Fruit fly (Drosophila melanogaster) whole organism, embryonic: ENCODE results near the gene CG3630.

Source experiments
- Atf3 ChIP-seq: fragments of 200-800 bp; sonication (Bioruptor generic); optimal IDR thresholded peaks from 3 replicates; lab custom pipeline; 2016; ENCODE audit warnings: missing biosample characterization, missing genetic modification characterization
- Bgb ChIP-seq: fragments of 200-800 bp; sonication (Bioruptor generic); IDR thresholded peaks from 2 replicates; pipeline ENCODE4 v1.3.6; 2022; ENCODE audit warnings: missing biosample characterization, missing genetic modification characterization; ENCODE audit not compliant: partially characterized antibody
- BtbVII ChIP-seq: fragments of 200-800 bp; sonication (Bioruptor generic); optimal IDR thresholded peaks from 3 replicates; lab custom pipeline; 2017; ENCODE audit warnings: missing biosample characterization, mild to moderate bottlenecking, missing genetic modification characterization
- CG1024 ChIP-seq: fragments of 200-800 bp; sonication (Bioruptor generic); IDR thresholded peaks from 2 replicates; pipeline ENCODE4 v1.3.6; 2022; ENCODE audit warnings: missing biosample characterization, missing genetic modification characterization
- CG11560 ChIP-seq: fragments of 200-800 bp; sonication (Bioruptor generic); IDR thresholded peaks from 3 replicates; pipeline ENCODE4 v1.3.6; 2022; ENCODE audit warnings: missing biosample characterization, missing genetic modification characterization
- CG12155 ChIP-seq: fragments of 200-800 bp; sonication (Bioruptor generic); optimal IDR thresholded peaks from 3 replicates; lab custom pipeline; 2016; ENCODE audit warnings: missing biosample characterization, missing genetic modification characterization
- CG12299 ChIP-seq: fragments of 200-800 bp; sonication (Bioruptor generic); optimal IDR thresholded peaks from 2 replicates; lab custom pipeline; 2018; ENCODE audit warnings: missing biosample characterization, mild to moderate bottlenecking, missing genetic modification characterization
- CG15011 ChIP-seq: fragments of 200-800 bp; sonication (Bioruptor generic); optimal IDR thresholded peaks from 3 replicates; lab custom pipeline; 2018; ENCODE audit warnings: missing biosample characterization, mild to moderate bottlenecking, missing genetic modification characterization
- CG16779 ChIP-seq: fragments of 200-800 bp; sonication (Bioruptor generic); IDR thresholded peaks from 2 replicates; pipeline ENCODE4 v1.3.6; 2022; ENCODE audit warnings: missing biosample characterization, missing genetic modification characterization
- CG16815 ChIP-seq: fragments of 200-800 bp; sonication (Bioruptor generic); optimal IDR thresholded peaks from 3 replicates; lab custom pipeline; 2017; ENCODE audit warnings: missing biosample characterization, mild to moderate bottlenecking, missing genetic modification characterization
- CG17359 ChIP-seq: fragments of 200-800 bp; sonication (Bioruptor generic); optimal IDR thresholded peaks from 3 replicates; lab custom pipeline; 2018; ENCODE audit warnings: missing biosample characterization, mild to moderate bottlenecking, missing genetic modification characterization, moderate library complexity
- CG1792 ChIP-seq: fragments of 200-800 bp; sonication (Bioruptor generic); optimal IDR thresholded peaks from 2 replicates; lab custom pipeline; 2016; ENCODE audit warnings: missing biosample characterization, missing genetic modification characterization
- CG2120 ChIP-seq: fragments of 200-800 bp; sonication (Bioruptor generic); optimal IDR thresholded peaks from 3 replicates; lab custom pipeline; 2016; ENCODE audit warnings: missing biosample characterization, missing genetic modification characterization
- CG31224 ChIP-seq: fragments of 200-800 bp; sonication (Bioruptor generic); IDR thresholded peaks from 2 replicates; pipeline ENCODE4 v1.3.6; 2022; ENCODE audit warnings: missing biosample characterization, missing genetic modification characterization
- CG33213 ChIP-seq: fragments of 200-800 bp; sonication (Bioruptor generic); optimal IDR thresholded peaks from 3 replicates; lab custom pipeline; 2016; ENCODE audit warnings: missing biosample characterization, missing genetic modification characterization
- CG4707 ChIP-seq: fragments of 200-800 bp; sonication (Bioruptor generic); optimal IDR thresholded peaks from 2 replicates; lab custom pipeline; 2018; ENCODE audit warnings: missing biosample characterization, mild to moderate bottlenecking, missing genetic modification characterization, moderate library complexity
- CG6791 ChIP-seq: fragments of 200-800 bp; sonication (Bioruptor generic); IDR thresholded peaks from 3 replicates; pipeline ENCODE4 v1.3.6; 2022; ENCODE audit warnings: missing biosample characterization, missing genetic modification characterization; ENCODE audit not compliant: partially characterized antibody
- CG7963 ChIP-seq: fragments of 200-800 bp; sonication (Bioruptor generic); IDR thresholded peaks from 3 replicates; pipeline ENCODE4 v1.3.6; 2022; ENCODE audit warnings: missing biosample characterization, missing genetic modification characterization; ENCODE audit not compliant: partially characterized antibody
- CG8478 ChIP-seq: fragments of >200 bp; optimal IDR thresholded peaks from 2 replicates; lab custom pipeline; 2018
- CG9437 ChIP-seq: fragments of 200-800 bp; sonication (Bioruptor generic); optimal IDR thresholded peaks from 2 replicates; lab custom pipeline; 2018; ENCODE audit warnings: missing biosample characterization, mild to moderate bottlenecking, missing genetic modification characterization
- CG9609 ChIP-seq: fragments of 200-800 bp; sonication (Bioruptor generic); optimal IDR thresholded peaks from 3 replicates; lab custom pipeline; 2016; ENCODE audit warnings: missing biosample characterization, missing genetic modification characterization
- CkIIα-i1 ChIP-seq: fragments of 200-800 bp; sonication (Bioruptor generic); IDR thresholded peaks from 2 replicates; pipeline ENCODE4 v1.3.6; 2022; ENCODE audit warnings: missing biosample characterization, missing genetic modification characterization
- Dfd ChIP-seq, 2 experiments: fragments of >200 bp; optimal IDR thresholded peaks; 2 replicates each; lab custom pipeline; 2017; ENCODE audit warnings: missing biosample characterization in 2 of 2, missing genetic modification characterization in 2 of 2
- Doc2 ChIP-seq: fragments of 200-800 bp; sonication (Bioruptor generic); IDR thresholded peaks from 2 replicates; pipeline ENCODE4 v1.3.6; 2022; ENCODE audit warnings: missing biosample characterization, missing genetic modification characterization
- E2f1 ChIP-seq: fragments of 200-800 bp; sonication (Bioruptor generic); IDR thresholded peaks from 2 replicates; pipeline ENCODE4 v1.3.6; 2022; ENCODE audit warnings: missing biosample characterization, missing genetic modification characterization
- E2f2 ChIP-seq: fragments of 200-800 bp; sonication (Bioruptor generic); IDR thresholded peaks from 2 replicates; pipeline ENCODE4 v1.3.6; 2022; ENCODE audit warnings: missing biosample characterization, missing genetic modification characterization
- Ets65A ChIP-seq: fragments of 200-800 bp; sonication (Bioruptor generic); peaks from one replicate; lab custom pipeline; 2016; ENCODE audit warnings: missing biosample characterization, missing genetic modification characterization
- Hr3 ChIP-seq: fragments of 200-800 bp; sonication (Bioruptor generic); optimal IDR thresholded peaks from 3 replicates; lab custom pipeline; 2016; ENCODE audit warnings: missing biosample characterization, missing genetic modification characterization
- Med ChIP-seq: fragments of 200-800 bp; sonication (Bioruptor generic); peaks from one replicate; lab custom pipeline; 2016; ENCODE audit warnings: missing biosample characterization, missing genetic modification characterization, mild to moderate bottlenecking, inconsistent platforms, moderate library complexity
- Oli ChIP-seq: fragments of 200-800 bp; sonication (Bioruptor generic); optimal IDR thresholded peaks from 2 replicates; lab custom pipeline; 2018; ENCODE audit warnings: missing biosample characterization, mild to moderate bottlenecking, missing genetic modification characterization, moderate library complexity
- Ravus ChIP-seq: fragments of 200-800 bp; sonication (Bioruptor generic); IDR thresholded peaks from 2 replicates; pipeline ENCODE4 v1.3.6; 2022; ENCODE audit warnings: missing biosample characterization, missing genetic modification characterization
- Sox100B ChIP-seq: fragments of 200-800 bp; sonication (Bioruptor generic); optimal IDR thresholded peaks from 3 replicates; lab custom pipeline; 2018; ENCODE audit warnings: missing biosample characterization, mild to moderate bottlenecking, missing genetic modification characterization
- aop ChIP-seq: fragments of 200-800 bp; sonication (Bioruptor generic); IDR thresholded peaks from 2 replicates; pipeline ENCODE4 v1.3.6; 2022; ENCODE audit warnings: missing biosample characterization, missing genetic modification characterization
- cad ChIP-seq: fragments of >200 bp; optimal IDR thresholded peaks from 2 replicates; lab custom pipeline; 2017; ENCODE audit warnings: missing biosample characterization, missing genetic modification characterization
- chn ChIP-seq: fragments of 200-800 bp; sonication (Bioruptor generic); optimal IDR thresholded peaks from 2 replicates; lab custom pipeline; 2016; ENCODE audit warnings: missing biosample characterization, missing genetic modification characterization
- da ChIP-seq: fragments of 200-800 bp; sonication (Bioruptor generic); optimal IDR thresholded peaks from 2 replicates; lab custom pipeline; 2016; ENCODE audit warnings: missing biosample characterization, missing genetic modification characterization
- dimm ChIP-seq: fragments of 200-800 bp; sonication (Bioruptor generic); IDR thresholded peaks from 2 replicates; pipeline ENCODE4 v1.3.6; 2022; ENCODE audit warnings: missing biosample characterization, missing genetic modification characterization
- dm ChIP-seq: fragments of 200-800 bp; sonication (Bioruptor generic); optimal IDR thresholded peaks from 3 replicates; lab custom pipeline; 2016; ENCODE audit warnings: missing biosample characterization, missing genetic modification characterization
- eyg ChIP-seq: fragments of 200-800 bp; sonication (Bioruptor generic); optimal IDR thresholded peaks from 3 replicates; lab custom pipeline; 2016; ENCODE audit warnings: missing biosample characterization, missing genetic modification characterization
- gcm2 ChIP-seq: fragments of 200-800 bp; sonication (Bioruptor generic); optimal IDR thresholded peaks from 2 replicates; lab custom pipeline; 2016; ENCODE audit warnings: missing biosample characterization, missing genetic modification characterization
- hbn ChIP-seq: fragments of 200-800 bp; sonication (Bioruptor generic); IDR thresholded peaks from 2 replicates; pipeline ENCODE4 v1.3.6; 2022; ENCODE audit warnings: missing biosample characterization, missing genetic modification characterization; ENCODE audit not compliant: partially characterized antibody
- inv ChIP-seq: fragments of 200-800 bp; sonication (Bioruptor generic); IDR thresholded peaks from 2 replicates; pipeline ENCODE4 v1.3.6; 2022; ENCODE audit warnings: missing biosample characterization, missing genetic modification characterization; ENCODE audit not compliant: partially characterized antibody
- mirr ChIP-seq: fragments of 200-800 bp; sonication (Bioruptor generic); optimal IDR thresholded peaks from 3 replicates; lab custom pipeline; 2018; ENCODE audit warnings: missing biosample characterization, mild to moderate bottlenecking, missing genetic modification characterization
- oc ChIP-seq: fragments of 200-800 bp; sonication (Bioruptor generic); optimal IDR thresholded peaks from 2 replicates; lab custom pipeline; 2018; ENCODE audit warnings: missing biosample characterization, mild to moderate bottlenecking, missing genetic modification characterization, moderate library complexity
- pb ChIP-seq: fragments of 200-800 bp; sonication (Bioruptor generic); optimal IDR thresholded peaks from 3 replicates; lab custom pipeline; 2016; ENCODE audit warnings: missing biosample characterization, missing genetic modification characterization
- ranshi ChIP-seq: fragments of 200-800 bp; sonication (Bioruptor generic); IDR thresholded peaks from 2 replicates; pipeline ENCODE4 v1.3.6; 2022; ENCODE audit warnings: missing biosample characterization, missing genetic modification characterization
- so ChIP-seq: fragments of 200-800 bp; sonication (Bioruptor generic); IDR thresholded peaks from 3 replicates; pipeline ENCODE4 v1.3.6; 2022; ENCODE audit warnings: missing biosample characterization, missing genetic modification characterization
- stwl ChIP-seq: fragments of 200-800 bp; sonication (Bioruptor generic); optimal IDR thresholded peaks from 3 replicates; lab custom pipeline; 2018; ENCODE audit warnings: missing biosample characterization, mild to moderate bottlenecking, missing genetic modification characterization, moderate library complexity
- unc-4 ChIP-seq: fragments of 200-800 bp; sonication (Bioruptor generic); IDR thresholded peaks from 2 replicates; pipeline ENCODE4 v1.3.6; 2022; ENCODE audit warnings: missing biosample characterization, missing genetic modification characterization; ENCODE audit not compliant: partially characterized antibody
- vnd ChIP-seq: fragments of 200-800 bp; sonication (Bioruptor generic); IDR thresholded peaks from 3 replicates; pipeline ENCODE4 v1.3.6; 2022; ENCODE audit warnings: missing biosample characterization, missing genetic modification characterization; ENCODE audit not compliant: partially characterized antibody
- z ChIP-seq: fragments of 200-800 bp; sonication (Bioruptor generic); IDR thresholded peaks from 3 replicates; pipeline ENCODE4 v1.3.6; 2022; ENCODE audit warnings: missing biosample characterization, missing genetic modification characterization

The CG3630 gene

DNA sequence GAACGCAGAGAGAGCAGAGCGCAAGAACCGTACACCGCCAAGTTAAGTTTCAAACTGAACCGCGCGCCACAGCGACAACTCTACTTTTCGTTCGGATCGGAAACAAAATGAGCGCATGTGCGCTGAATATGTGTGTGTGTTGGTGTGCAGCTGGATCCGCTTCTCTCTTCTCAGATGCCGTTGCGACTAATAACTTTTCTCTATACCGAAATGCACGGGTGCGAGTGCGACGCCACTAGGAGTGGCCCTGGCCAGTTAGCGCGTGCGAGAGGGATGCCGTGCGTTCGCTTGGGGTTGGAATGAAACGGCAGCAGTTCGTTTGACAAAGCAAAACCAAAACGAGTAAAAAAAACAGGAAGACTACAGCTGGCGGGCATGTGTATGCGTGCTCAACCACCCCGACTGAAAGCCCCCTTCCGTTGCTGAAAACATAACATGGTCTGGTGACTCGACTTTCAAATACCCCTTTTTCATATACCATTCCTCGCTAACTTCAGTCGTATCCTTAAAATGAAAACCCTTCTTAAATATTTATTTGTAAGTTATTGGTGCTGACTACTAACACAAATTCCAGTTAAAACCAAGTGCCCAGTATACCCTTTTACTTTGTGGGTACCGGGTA lies 25.1 kb upstream of the CG3630 start (continued):
- peak; percentile 99 for TF ChIP-seq CG31224
- peak; percentile 100 for TF ChIP-seq Hr3 (GFP tag; lab: Kevin White, UChicago)
- TF ChIP-seq CG15011 = peak; percentile 100
- TF ChIP-seq ranshi (GFP tag; lab: Robert Waterston, UW) = peak; percentile 100
- TF ChIP-seq CG16815 = peak; percentile 100
- no peak for TF ChIP-seq unc-4 (GFP tag; lab: Robert Waterston, UW)
- peak; percentile 100 for TF ChIP-seq Oli (tag; lab: Kevin White, UChicago)
- peak; percentile 100 for TF ChIP-seq dimm (GFP tag; lab: Robert Waterston, UW)
- TF ChIP-seq CG9609 (GFP tag; lab: Kevin White, UChicago) = peak; percentile 100
- peak; percentile 100 for TF ChIP-seq CG17359 (tag; lab: Kevin White, UChicago)
- peak; percentile 99 for TF ChIP-seq gcm2 (GFP tag; lab: Kevin White, UChicago)
- peak; percentile 94 for TF ChIP-seq CG9437 (GFP tag; lab: Kevin White, UChicago)
- peak; percentile 96 for TF ChIP-seq CG11560
- TF ChIP-seq Dfd (GFP tag; optimal IDR thresholded peaks at IDR 0.05; lab: Kevin White, UChicago) = peak in 1 of 2 experiments; percentile 59
- TF ChIP-seq eyg = peak; percentile 100
- peak; percentile 100 for TF ChIP-seq oc (tag; lab: Kevin White, UChicago)
- TF ChIP-seq CkIIα-i1 (GFP tag; lab: Robert Waterston, UW) = peak; percentile 100
- TF ChIP-seq cad (GFP tag; lab: Kevin White, UChicago) = no peak
- no peak for TF ChIP-seq hbn (GFP tag; lab: Robert Waterston, UW)
- peak; percentile 99 for TF ChIP-seq Doc2 (GFP tag; lab: Robert Waterston, UW)
- TF ChIP-seq mirr (GFP tag; lab: Kevin White, UChicago) = peak; percentile 100
- TF ChIP-seq BtbVII (GFP tag; lab: Kevin White, UChicago) = peak; percentile 99
- peak; percentile 49; the same call in 1 of the 3 replicates for TF ChIP-seq CG6791 (GFP tag; lab: Robert Waterston, UW)
- peak; percentile 100 for TF ChIP-seq dm (GFP tag; lab: Kevin White, UChicago)
- peak; percentile 99 for TF ChIP-seq CG1024 (GFP tag; lab: Robert Waterston, UW)
- TF ChIP-seq chn = peak; percentile 100
- peak; percentile 100 for TF ChIP-seq so (GFP tag; lab: Robert Waterston, UW)
- peak; percentile 39; the same call in 1 of the 2 replicates for TF ChIP-seq Bgb
- TF ChIP-seq CG12299 (tag; lab: Kevin White, UChicago) = peak; percentile 100
- TF ChIP-seq da (GFP tag; lab: Kevin White, UChicago) = peak; percentile 99
- peak; percentile 95 for TF ChIP-seq CG8478 (lab: Kevin White, UChicago)
- peak; percentile 99 for TF ChIP-seq CG4707
- no peak for TF ChIP-seq CG7963 (GFP tag; lab: Robert Waterston, UW)
- TF ChIP-seq E2f1 (GFP tag; lab: Robert Waterston, UW) = peak; percentile 100
- TF ChIP-seq pb (GFP tag; lab: Kevin White, UChicago) = peak; percentile 100
- TF ChIP-seq Ets65A (GFP tag; lab: Kevin White, UChicago) = peak; percentile 100
- TF ChIP-seq aop (GFP tag; lab: Robert Waterston, UW) = peak; percentile 99
- peak; percentile 100 for TF ChIP-seq Atf3
- peak; percentile 99 for TF ChIP-seq Sox100B
- TF ChIP-seq CG1792 (GFP tag; lab: Kevin White, UChicago) = peak; percentile 100
- no peak for TF ChIP-seq inv (GFP tag; lab: Robert Waterston, UW)
- peak; percentile 100 for TF ChIP-seq CG33213
- TF ChIP-seq Med (GFP tag; lab: Kevin White, UChicago) = peak; percentile 100
- TF ChIP-seq E2f2 = peak; percentile 91
- peak; percentile 91 for TF ChIP-seq z (GFP tag; lab: Robert Waterston, UW)
- peak; percentile 99 for TF ChIP-seq CG12155
- TF ChIP-seq vnd (GFP tag; lab: Robert Waterston, UW) = no peak
- peak; percentile 100 for TF ChIP-seq CG16779 (GFP tag; lab: Robert Waterston, UW)
- TF ChIP-seq Ravus (GFP tag; lab: Robert Waterston, UW) = peak; percentile 100
- peak; percentile 100 for TF ChIP-seq CG2120 (GFP tag; lab: Kevin White, UChicago)
- peak; percentile 95 for TF ChIP-seq stwl
